Fruit fly (Drosophila melanogaster): ENCODE measurements around the gene CG42346.
A peak's percentile ranks its signal among the peaks of the same experiment; 100 is the strongest.

Gene CG42346

DNA sequence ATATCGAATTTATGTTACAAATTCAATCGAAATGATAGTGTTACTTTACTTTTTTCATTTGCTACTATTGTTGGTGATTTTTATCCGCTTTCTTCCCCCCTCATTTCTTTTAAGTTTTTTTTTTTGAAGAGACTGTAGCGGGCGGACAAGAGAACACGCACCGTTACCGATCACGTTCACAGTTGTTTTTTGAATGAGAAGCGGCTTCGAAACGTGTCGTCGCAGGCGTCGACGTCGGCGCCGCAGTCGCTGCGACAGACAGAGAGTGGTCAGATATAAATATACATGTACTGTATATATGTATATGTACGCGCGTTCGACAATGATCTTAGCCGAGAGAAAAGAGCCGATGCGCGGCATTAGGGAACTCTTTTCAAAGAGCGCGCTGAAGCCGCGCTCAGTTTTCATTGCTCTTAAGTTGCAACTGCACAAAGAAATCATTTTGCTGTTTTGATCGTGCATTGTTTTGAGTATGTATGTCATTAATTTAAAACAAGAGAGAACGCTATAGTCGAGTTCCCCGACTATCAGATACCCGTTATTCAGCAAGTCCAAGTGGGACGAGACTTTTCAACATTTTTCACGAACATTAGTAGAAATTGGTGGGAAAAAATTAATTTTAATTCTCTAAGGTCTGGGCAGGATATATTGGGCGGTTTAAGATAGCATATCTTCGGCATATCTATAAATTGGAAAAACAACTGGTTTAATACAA, 23.0 kb downstream of the CG42346 start, which contains the start of gene fog (continued):
- no peak for TF ChIP-seq CG9876 (GFP tag; optimal IDR thresholded peaks at IDR 0.05)
- no peak for TF ChIP-seq pnt (GFP tag; optimal IDR thresholded peaks at IDR 0.05)
- no peak for TF ChIP-seq HHEX (GFP tag; optimal IDR thresholded peaks at IDR 0.05)
- no peak for TF ChIP-seq MBD-R2 (GFP tag; IDR thresholded peaks at IDR 0.05)
- TF ChIP-seq D19A (tag; optimal IDR thresholded peaks at IDR 0.05) = peak; percentile 14
- TF ChIP-seq z (GFP tag; IDR thresholded peaks at IDR 0.05) = no peak
- TF ChIP-seq mld (GFP tag; IDR thresholded peaks at IDR 0.05; ENCODE audit: partially characterized antibody) = 0 out of 3 replicates have a peak, but pooled peaks have one; percentile 13
- no peak for TF ChIP-seq tgo (GFP tag; IDR thresholded peaks at IDR 0.05)
- no peak for TF ChIP-seq Taf1 (GFP tag; IDR thresholded peaks at IDR 0.05)
- no peak for TF ChIP-seq CG10462 (GFP tag; optimal IDR thresholded peaks at IDR 0.05)
- TF ChIP-seq CG14860 (GFP tag; IDR thresholded peaks at IDR 0.05; ENCODE audit: partially characterized antibody) = peak; percentile 60; the same call in 2 of the 3 replicates
- TF ChIP-seq pb (GFP tag; optimal IDR thresholded peaks at IDR 0.05) = no peak
- peak; percentile 69 for TF ChIP-seq Adf1 (GFP tag; IDR thresholded peaks at IDR 0.05)
- TF ChIP-seq CG17328 (GFP tag; IDR thresholded peaks at IDR 0.05) = no peak
- no peak for TF ChIP-seq CG10147 (GFP tag; optimal IDR thresholded peaks at IDR 0.05)
- TF ChIP-seq CG6765 (GFP tag; optimal IDR thresholded peaks at IDR 0.05) = no peak
- peak; percentile 73 for TF ChIP-seq sqz (GFP tag; optimal IDR thresholded peaks at IDR 0.05)
- no peak for TF ChIP-seq dm (GFP tag; optimal IDR thresholded peaks at IDR 0.05)

DNA sequence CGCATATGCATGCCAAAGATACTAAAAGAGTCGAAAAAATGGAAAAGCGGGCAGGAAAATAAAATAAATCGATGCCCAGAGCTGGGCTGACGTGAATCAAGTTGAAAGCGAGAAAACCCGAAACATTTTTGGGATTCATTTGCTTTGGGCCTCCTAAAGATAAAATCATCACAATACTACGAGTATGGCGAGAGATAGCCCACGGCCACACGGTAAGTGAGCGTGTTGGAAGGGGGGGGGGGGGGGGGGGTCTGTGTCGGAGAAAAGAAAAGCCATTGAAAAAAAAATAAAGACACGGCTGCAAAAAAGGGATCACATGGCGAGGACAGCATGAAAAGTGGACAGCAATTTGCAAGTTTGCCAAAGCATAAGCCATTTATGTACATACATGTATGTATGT, 25.9 kb downstream of the CG42346 start:
- TF ChIP-seq Sin3A (optimal IDR thresholded peaks at IDR 0.05) = no peak
- no peak for TF ChIP-seq H15 (GFP tag; IDR thresholded peaks at IDR 0.05)
- peak; percentile 75 for TF ChIP-seq crol (GFP tag; IDR thresholded peaks at IDR 0.05)
- TF ChIP-seq CG2199 (GFP tag; IDR thresholded peaks at IDR 0.05) = peak; percentile 93; the same call in 2 of the 3 replicates
- peak; percentile 21 for TF ChIP-seq Hr39 (optimal IDR thresholded peaks at IDR 0.05)
- TF ChIP-seq CG13894 (tag; optimal IDR thresholded peaks at IDR 0.05) = peak; percentile 8

DNA sequence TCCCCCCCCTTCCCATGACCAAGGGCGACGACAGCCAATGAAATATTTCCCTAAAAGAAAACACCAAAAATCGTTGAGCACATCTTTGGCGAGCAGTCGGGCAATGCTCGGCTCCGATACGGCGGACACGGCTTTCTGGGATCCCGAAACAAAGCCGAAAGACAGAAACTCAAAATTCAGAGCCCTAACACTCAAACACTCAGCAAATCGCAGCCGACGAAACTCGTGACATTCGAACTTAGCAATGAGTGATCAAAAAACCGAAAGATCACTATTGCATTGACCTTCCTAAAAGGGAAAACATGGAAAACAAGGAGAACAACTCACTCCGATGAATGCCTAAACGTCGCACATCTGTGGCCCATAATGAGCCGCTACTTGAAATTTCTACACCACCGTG, 27.1 kb downstream of the CG42346 start:
- TF ChIP-seq CG2199 (GFP tag; IDR thresholded peaks at IDR 0.05) (peak; percentile 67; the same call in 2 of the 3 replicates), Deaf1 (tag; optimal IDR thresholded peaks at IDR 0.05) (peak; percentile 46), B-H1 (GFP tag; IDR thresholded peaks at IDR 0.05) (no peak), Fer1 (GFP tag; optimal IDR thresholded peaks at IDR 0.05) (no peak), HLH3B (GFP tag; IDR thresholded peaks at IDR 0.05) (no peak), zen2 (GFP tag; IDR thresholded peaks at IDR 0.05; ENCODE audit: partially characterized antibody) (no peak), twi (tag; optimal IDR thresholded peaks at IDR 0.05) (peak; percentile 56), gt (GFP tag; IDR thresholded peaks at IDR 0.05) (no peak), Rfx (GFP tag; IDR thresholded peaks at IDR 0.05) (no peak), nmo (GFP tag; optimal IDR thresholded peaks at IDR 0.05) (no peak), Nf-YB (GFP tag; optimal IDR thresholded peaks at IDR 0.05) (no peak), ttk (GFP tag; IDR thresholded peaks at IDR 0.05) (no peak), Sry-β (GFP tag; optimal IDR thresholded peaks at IDR 0.05) (no peak), caup (GFP tag; optimal IDR thresholded peaks at IDR 0.05; ENCODE audit: severe bottlenecking) (no peak), CG5180 (GFP tag; optimal IDR thresholded peaks at IDR 0.05) (no peak), ara (GFP tag; IDR thresholded peaks at IDR 0.05) (no peak), CG7786 (GFP tag; optimal IDR thresholded peaks at IDR 0.05) (no peak), CG31224 (GFP tag; IDR thresholded peaks at IDR 0.05) (no peak), cas (GFP tag; IDR thresholded peaks at IDR 0.05) (no peak), z (GFP tag; IDR thresholded peaks at IDR 0.05) (peak; percentile 82), CG1832 (GFP tag; optimal IDR thresholded peaks at IDR 0.05) (no peak), CG15601 (tag; optimal IDR thresholded peaks at IDR 0.05) (no peak), CG11093 (GFP tag; IDR thresholded peaks at IDR 0.05) (no peak), CG14710 (tag; optimal IDR thresholded peaks at IDR 0.05) (no peak), ewg (GFP tag; optimal IDR thresholded peaks at IDR 0.05) (no peak), MBD-R2 (GFP tag; IDR thresholded peaks at IDR 0.05) (no peak), CG11247 (GFP tag; IDR thresholded peaks at IDR 0.05) (no peak), Tbp (GFP tag; optimal IDR thresholded peaks at IDR 0.05) (no peak)
